Fruit fly (Drosophila melanogaster): ENCODE data around the gene HisRS.
A peak's percentile ranks its signal among the peaks of the same experiment; 100 is the strongest.

Gene HisRS

DNA sequence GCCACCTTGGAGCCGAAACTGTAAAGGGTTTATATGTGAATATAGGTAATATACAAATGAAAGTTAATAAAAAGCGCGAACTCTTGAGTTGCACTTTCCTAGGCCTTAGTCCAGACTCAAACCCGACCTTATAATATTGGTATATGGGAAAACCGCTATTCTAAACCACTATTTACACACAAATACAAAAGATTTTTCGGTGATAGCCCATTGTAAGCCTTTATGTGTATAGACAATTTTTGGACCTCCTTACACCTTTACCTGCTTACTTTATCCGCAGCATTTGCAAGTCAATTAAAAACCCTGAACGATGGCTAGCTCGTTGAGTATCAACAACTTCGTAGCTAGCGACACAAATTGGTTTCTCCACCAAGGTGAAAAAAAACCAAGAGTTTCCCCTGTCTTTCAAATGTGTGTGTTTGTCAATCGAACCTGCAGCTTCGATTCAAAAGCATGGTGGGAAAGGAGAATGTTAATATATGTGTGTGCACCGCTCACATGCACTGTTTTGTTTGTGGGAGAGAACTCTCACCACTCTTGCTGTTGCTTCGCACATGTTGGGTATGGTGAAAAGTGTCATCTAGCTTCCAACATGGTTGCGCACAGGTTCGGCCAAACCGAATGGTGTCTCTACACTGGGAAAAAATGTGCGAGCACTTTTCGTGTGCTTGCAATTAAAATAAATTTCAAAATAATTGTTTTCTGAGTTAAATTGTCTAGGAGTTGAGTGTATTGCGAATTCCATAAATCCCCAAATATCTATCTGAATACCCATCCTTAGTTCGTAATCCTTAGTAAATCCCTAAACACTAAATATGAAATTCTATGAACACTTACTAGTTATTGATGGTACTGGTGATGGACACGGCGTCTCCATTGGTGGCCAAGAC lies 8.3 kb upstream of the HisRS start:
- TF ChIP-seq CG8301 (tag; optimal IDR thresholded peaks at IDR 0.05), result peak; percentile 69
- TF ChIP-seq CG15710 (tag; optimal IDR thresholded peaks at IDR 0.05), result peak; percentile 38
- peak; percentile 3 for TF ChIP-seq EcR (GFP tag; optimal IDR thresholded peaks at IDR 0.05)
- TF ChIP-seq Pif1B (GFP tag; optimal IDR thresholded peaks at IDR 0.05), result peak; percentile 71
- TF ChIP-seq CG9948 (tag; optimal IDR thresholded peaks at IDR 0.05), result peak; percentile 57
- peak; percentile 57 for TF ChIP-seq CG8159 (tag; optimal IDR thresholded peaks at IDR 0.05)
- TF ChIP-seq CG17806 (tag; optimal IDR thresholded peaks at IDR 0.05), result peak; percentile 65
- TF ChIP-seq CG14655 (GFP tag; optimal IDR thresholded peaks at IDR 0.05), result no peak
- TF ChIP-seq CG12605 (GFP tag; IDR thresholded peaks at IDR 0.05), result peak; percentile 85
- peak; percentile 49 for TF ChIP-seq Snoo (tag; optimal IDR thresholded peaks at IDR 0.05)
- TF ChIP-seq CG13204 (GFP tag; optimal IDR thresholded peaks at IDR 0.05), result no peak
- peak; percentile 83 for TF ChIP-seq fd96Ca (GFP tag; IDR thresholded peaks at IDR 0.05)
- peak; percentile 77 for TF ChIP-seq Pif1A (GFP tag; optimal IDR thresholded peaks at IDR 0.05)
- peak; percentile 67 for TF ChIP-seq CG34367 (tag; optimal IDR thresholded peaks at IDR 0.05)
- peak; percentile 86 for TF ChIP-seq Ets98B (GFP tag; IDR thresholded peaks at IDR 0.05)
- TF ChIP-seq gl (tag; optimal IDR thresholded peaks at IDR 0.05), result peak; percentile 30
- TF ChIP-seq CG32121 (GFP tag; IDR thresholded peaks at IDR 0.05), result peak; percentile 82
- peak; percentile 92 for TF ChIP-seq CG4496 (GFP tag; IDR thresholded peaks at IDR 0.05)
- peak; percentile 17 for TF ChIP-seq D1 (tag; optimal IDR thresholded peaks at IDR 0.05)
- no peak for TF ChIP-seq CG10348 (GFP tag; IDR thresholded peaks at IDR 0.05)
- peak; percentile 70; the same call in 1 of the 2 replicates for TF ChIP-seq rn (GFP tag; IDR thresholded peaks at IDR 0.05)

DNA sequence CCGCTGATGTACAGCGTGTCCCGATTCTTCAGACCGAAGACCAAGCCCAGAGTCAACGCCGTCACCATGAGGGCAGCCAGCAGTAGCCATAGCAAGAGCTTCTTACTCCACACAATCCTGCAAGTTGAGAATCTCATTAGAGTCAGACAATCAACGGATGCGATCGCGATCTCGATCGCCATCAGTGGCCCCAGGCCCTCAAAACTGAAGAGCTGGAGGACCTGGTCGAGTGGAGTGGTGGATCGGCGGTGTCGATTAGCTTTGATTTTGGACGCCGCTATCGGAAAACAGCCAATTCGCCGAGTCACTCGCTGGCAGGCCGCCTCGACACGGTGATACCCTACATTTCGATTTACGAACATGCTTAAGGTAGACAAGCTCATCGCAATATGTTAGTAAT lies 6.7 kb upstream of the HisRS start:
- TF ChIP-seq CG14655 (GFP tag; optimal IDR thresholded peaks at IDR 0.05) (no peak), CG15710 (tag; optimal IDR thresholded peaks at IDR 0.05) (no peak), Pif1A (GFP tag; optimal IDR thresholded peaks at IDR 0.05) (no peak), CG32121 (GFP tag; IDR thresholded peaks at IDR 0.05) (no peak), CG4496 (GFP tag; IDR thresholded peaks at IDR 0.05) (no peak), CG17806 (tag; optimal IDR thresholded peaks at IDR 0.05) (no peak), CG13204 (GFP tag; optimal IDR thresholded peaks at IDR 0.05) (no peak), D1 (tag; optimal IDR thresholded peaks at IDR 0.05) (no peak), EcR (GFP tag; optimal IDR thresholded peaks at IDR 0.05) (no peak), CG34367 (tag; optimal IDR thresholded peaks at IDR 0.05) (no peak), CG9948 (tag; optimal IDR thresholded peaks at IDR 0.05) (no peak), Snoo (tag; optimal IDR thresholded peaks at IDR 0.05) (no peak), CG8301 (tag; optimal IDR thresholded peaks at IDR 0.05) (no peak)

DNA sequence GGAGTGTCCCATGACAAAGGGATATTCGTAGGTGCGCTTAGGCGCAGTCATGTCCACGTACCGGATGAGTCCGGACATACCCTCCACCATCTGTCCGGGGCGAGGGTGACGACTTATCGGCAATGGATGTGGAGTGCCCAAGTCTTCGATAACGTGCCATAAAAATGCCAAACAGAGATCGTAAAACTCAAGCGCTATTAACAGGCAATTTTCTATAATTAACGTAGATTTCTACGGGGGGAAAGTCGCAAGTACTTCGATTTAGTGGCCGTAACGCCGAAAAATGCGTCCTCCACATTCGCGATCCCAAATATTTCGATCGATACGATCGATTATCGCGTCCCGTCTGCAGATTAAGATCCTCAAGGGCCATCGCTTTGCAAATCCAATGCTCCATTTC lies 5.8 kb upstream of the HisRS start:
- TF ChIP-seq Pif1A (GFP tag; optimal IDR thresholded peaks at IDR 0.05) (no peak), CG17806 (tag; optimal IDR thresholded peaks at IDR 0.05) (no peak)

DNA sequence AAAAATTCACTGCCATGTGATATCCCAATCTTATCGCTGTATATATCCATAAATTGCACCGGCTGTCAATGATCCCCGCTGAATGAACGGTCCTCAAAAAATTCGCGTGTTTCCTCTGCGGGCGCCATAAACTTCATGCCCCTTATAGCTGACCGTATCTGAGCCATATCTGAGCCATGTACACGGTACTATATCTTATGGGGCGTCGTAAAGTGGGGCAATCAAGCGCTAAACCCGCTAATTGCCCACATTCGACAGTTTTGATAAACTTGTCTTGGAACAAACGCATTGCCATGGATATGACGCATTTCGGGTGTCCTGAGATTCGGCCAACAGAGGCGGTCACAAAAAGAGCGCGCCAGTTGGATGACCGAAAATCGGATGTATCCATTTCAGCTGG lies 4.3 kb upstream of the HisRS start:
- TF ChIP-seq CG12605 (GFP tag; IDR thresholded peaks at IDR 0.05) (no peak), CG4496 (GFP tag; IDR thresholded peaks at IDR 0.05) (no peak), CG34367 (tag; optimal IDR thresholded peaks at IDR 0.05) (no peak), Ets98B (GFP tag; IDR thresholded peaks at IDR 0.05) (no peak), fd96Ca (GFP tag; IDR thresholded peaks at IDR 0.05) (no peak), Pif1B (GFP tag; optimal IDR thresholded peaks at IDR 0.05) (no peak), Pif1A (GFP tag; optimal IDR thresholded peaks at IDR 0.05) (no peak)

DNA sequence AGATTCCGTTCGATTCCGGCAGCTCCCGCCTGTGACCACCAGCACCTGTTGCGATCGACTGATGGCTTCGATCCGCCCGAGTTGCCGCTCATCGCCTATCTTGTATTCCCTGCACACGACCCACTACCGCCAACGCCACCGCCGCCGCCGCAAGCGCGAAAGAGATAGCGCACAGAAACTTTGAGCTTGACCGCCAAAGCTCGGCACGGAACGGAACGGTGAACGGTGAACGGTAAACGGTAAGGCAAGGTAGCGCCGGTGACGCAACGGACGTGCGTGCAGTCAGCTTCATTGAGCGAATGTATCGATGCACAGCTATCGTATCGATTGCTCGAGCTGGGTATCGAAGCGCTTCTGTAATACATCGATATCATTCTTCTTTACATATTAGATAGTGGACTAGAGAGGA lies 3.0 kb upstream of the HisRS start, which contains the start of gene Ggt-1:
TSS of gene Ggt-1 (minus strand) at position 251 of the 409 bp plus-strand sequence.
- no peak for TF ChIP-seq CG17806 (tag; optimal IDR thresholded peaks at IDR 0.05)
- peak; percentile 82 for TF ChIP-seq CG13204 (GFP tag; optimal IDR thresholded peaks at IDR 0.05)
- no peak for TF ChIP-seq fd96Ca (GFP tag; IDR thresholded peaks at IDR 0.05)
- TF ChIP-seq CG4496 (GFP tag; IDR thresholded peaks at IDR 0.05), result peak; percentile 39; the same call in 1 of the 3 replicates
- no peak for TF ChIP-seq Snoo (tag; optimal IDR thresholded peaks at IDR 0.05)

DNA sequence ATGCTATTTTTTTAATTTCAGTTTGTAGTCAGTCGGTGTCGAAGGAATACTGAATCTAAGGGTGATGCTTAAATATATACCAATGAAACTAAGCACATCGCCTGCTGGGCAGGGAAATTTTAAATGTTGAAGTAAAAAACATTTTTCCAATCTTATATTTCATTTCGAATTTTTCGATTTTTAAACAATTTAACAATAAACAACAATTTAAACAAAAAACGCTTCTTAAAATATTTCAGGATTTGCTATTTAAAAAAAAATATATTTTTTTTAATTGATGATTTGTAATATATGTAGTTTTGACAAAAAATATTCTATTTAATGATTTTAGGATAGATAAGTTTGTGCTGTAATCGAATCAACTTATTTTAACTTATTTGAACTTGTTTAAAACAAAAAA lies 461 bp upstream of the HisRS start, which contains the start of gene CG6470:
TSS of gene CG6470 (minus strand) at position 101 of the 400 bp plus-strand sequence.
- TF ChIP-seq Ets98B (GFP tag; IDR thresholded peaks at IDR 0.05), result no peak
- TF ChIP-seq D1 (tag; optimal IDR thresholded peaks at IDR 0.05), result no peak
- TF ChIP-seq Pif1A (GFP tag; optimal IDR thresholded peaks at IDR 0.05), result no peak
- no peak for TF ChIP-seq CG15710 (tag; optimal IDR thresholded peaks at IDR 0.05)
- TF ChIP-seq EcR (GFP tag; optimal IDR thresholded peaks at IDR 0.05), result no peak
- no peak for TF ChIP-seq CG8301 (tag; optimal IDR thresholded peaks at IDR 0.05)
- no peak for TF ChIP-seq CG14655 (GFP tag; optimal IDR thresholded peaks at IDR 0.05)
- TF ChIP-seq Snoo (tag; optimal IDR thresholded peaks at IDR 0.05), result no peak
- TF ChIP-seq CG4496 (GFP tag; IDR thresholded peaks at IDR 0.05), result no peak
- no peak for TF ChIP-seq CG10348 (GFP tag; IDR thresholded peaks at IDR 0.05)
- no peak for TF ChIP-seq CG12605 (GFP tag; IDR thresholded peaks at IDR 0.05)

Data from whole organism, pupa.